Worm (Caenorhabditis elegans) whole organism, late embryonic: ENCODE measurements around the gene B0348.2.

Experiments used
- F13H6.1 ChIP-seq: sonication (generic microtip); optimal IDR thresholded peaks from 2 replicates; lab custom pipeline; 2016; ENCODE audit warnings: missing genetic modification characterization, missing compliant biosample characterization
- K02D7.2 ChIP-seq: sonication (generic microtip); optimal IDR thresholded peaks from 2 replicates; lab custom pipeline; 2017; ENCODE audit warnings: mild to moderate bottlenecking, missing genetic modification characterization, missing compliant biosample characterization
- K09A11.1 ChIP-seq: sonication (generic microtip); optimal IDR thresholded peaks from 2 replicates; lab custom pipeline; 2017; ENCODE audit warnings: antibody characterized with exemption, mild to moderate bottlenecking, missing genetic modification characterization, missing compliant biosample characterization; ENCODE audit not compliant: insufficient read depth
- Y22D7AL.16 ChIP-seq: sonication (generic microtip); optimal IDR thresholded peaks from 2 replicates; lab custom pipeline; 2016; ENCODE audit warnings: missing genetic modification characterization, missing compliant biosample characterization
- ahr-1 ChIP-seq: sonication (generic microtip); optimal IDR thresholded peaks from 2 replicates; lab custom pipeline; 2016; ENCODE audit warnings: missing genetic modification characterization, missing compliant biosample characterization
- ceh-18 ChIP-seq: sonication (generic microtip); optimal IDR thresholded peaks from 2 replicates; lab custom pipeline; 2016; ENCODE audit warnings: missing genetic modification characterization, missing compliant biosample characterization
- ceh-19 ChIP-seq: fragments of 200-800 bp; sonication (Bioruptor generic); optimal IDR thresholded peaks from 2 replicates; lab custom pipeline; 2018; ENCODE audit warnings: mild to moderate bottlenecking, missing genetic modification characterization, missing compliant biosample characterization
- ceh-22 ChIP-seq: sonication (generic microtip); optimal IDR thresholded peaks from 2 replicates; lab custom pipeline; 2017; ENCODE audit warnings: missing biosample characterization, missing genetic modification characterization
- ceh-30 ChIP-seq: fragments of 150-350 bp; optimal IDR thresholded peaks from 2 replicates; lab custom pipeline; 2014; ENCODE audit warnings: missing biosample characterization, missing genetic modification characterization
- ceh-45 ChIP-seq: fragments of 200-800 bp; sonication (Bioruptor generic); IDR thresholded peaks from 2 replicates; pipeline ENCODE4 v1.3.6; 2022; ENCODE audit warnings: missing genetic modification reagents, missing genetic modification characterization, missing compliant biosample characterization
- ceh-48 ChIP-seq: sonication (generic microtip); optimal IDR thresholded peaks from 2 replicates; lab custom pipeline; 2016; ENCODE audit warnings: missing genetic modification characterization, inconsistent platforms, missing compliant biosample characterization
- ceh-6 ChIP-seq: fragments of 200-800 bp; sonication (Bioruptor generic); optimal IDR thresholded peaks from 2 replicates; lab custom pipeline; 2018; ENCODE audit warnings: mild to moderate bottlenecking, missing genetic modification characterization, missing compliant biosample characterization
- ceh-9 ChIP-seq: sonication (generic microtip); optimal IDR thresholded peaks from 2 replicates; lab custom pipeline; 2016; ENCODE audit warnings: mild to moderate bottlenecking, missing genetic modification characterization, inconsistent platforms, missing compliant biosample characterization
- dmd-4 ChIP-seq: sonication (generic microtip); optimal IDR thresholded peaks from 2 replicates; lab custom pipeline; 2016; ENCODE audit warnings: borderline replicate concordance, missing genetic modification characterization, missing compliant biosample characterization
- fkh-10 ChIP-seq: fragments of 150-350 bp; optimal IDR thresholded peaks from 2 replicates; lab custom pipeline; 2014; ENCODE audit warnings: missing biosample characterization, missing genetic modification reagents, missing genetic modification characterization
- fkh-6 ChIP-seq: sonication (generic microtip); optimal IDR thresholded peaks from 2 replicates; lab custom pipeline; 2016; ENCODE audit warnings: missing genetic modification characterization, missing compliant biosample characterization
- gmeb-2 ChIP-seq: sonication (generic microtip); optimal IDR thresholded peaks from 2 replicates; lab custom pipeline; 2016; ENCODE audit warnings: missing genetic modification characterization, inconsistent platforms, missing compliant biosample characterization
- hlh-13 ChIP-seq: fragments of 200-800 bp; sonication (Bioruptor generic); optimal IDR thresholded peaks from 2 replicates; lab custom pipeline; 2018; ENCODE audit warnings: mild to moderate bottlenecking, missing genetic modification characterization, missing compliant biosample characterization
- hlh-15 ChIP-seq: sonication (generic microtip); optimal IDR thresholded peaks from 2 replicates; lab custom pipeline; 2016; ENCODE audit warnings: missing genetic modification characterization, missing compliant biosample characterization
- hlh-6 ChIP-seq: sonication (generic microtip); optimal IDR thresholded peaks from 2 replicates; lab custom pipeline; 2016; ENCODE audit warnings: missing genotype, missing genetic modification characterization, missing compliant biosample characterization
- hlh-8 ChIP-seq: sonication (generic microtip); optimal IDR thresholded peaks from 2 replicates; lab custom pipeline; 2016; ENCODE audit warnings: missing genotype, missing genetic modification characterization, missing compliant biosample characterization
- lim-6 ChIP-seq: sonication (generic microtip); optimal IDR thresholded peaks from 2 replicates; lab custom pipeline; 2016; ENCODE audit warnings: missing genetic modification characterization, missing compliant biosample characterization
- lin-11 ChIP-seq: fragments of 200-800 bp; sonication (Bioruptor generic); optimal IDR thresholded peaks from 2 replicates; lab custom pipeline; 2018; ENCODE audit warnings: mild to moderate bottlenecking, missing genetic modification characterization, missing compliant biosample characterization
- madf-2 ChIP-seq: sonication (generic microtip); optimal IDR thresholded peaks from 2 replicates; lab custom pipeline; 2017; ENCODE audit warnings: missing genetic modification characterization, missing compliant biosample characterization
- mec-3 ChIP-seq: sonication (generic microtip); optimal IDR thresholded peaks from 2 replicates; lab custom pipeline; 2016; ENCODE audit warnings: borderline replicate concordance, missing genetic modification characterization, missing compliant biosample characterization
- npax-4 ChIP-seq: sonication (generic microtip); optimal IDR thresholded peaks from 2 replicates; lab custom pipeline; 2016; ENCODE audit warnings: missing genetic modification characterization, missing compliant biosample characterization
- pat-9 ChIP-seq: fragments of 200-800 bp; sonication (Bioruptor generic); optimal IDR thresholded peaks from 2 replicates; lab custom pipeline; 2018; ENCODE audit warnings: mild to moderate bottlenecking, missing genetic modification characterization, moderate library complexity, missing compliant biosample characterization
- pha-4 ChIP-seq: fragments of 150-350 bp; optimal IDR thresholded peaks from 2 replicates; lab custom pipeline; 2018; ENCODE audit warnings: missing biosample characterization, missing genetic modification reagents, missing genetic modification characterization
- pqm-1 ChIP-seq: sonication (generic microtip); optimal IDR thresholded peaks from 2 replicates; lab custom pipeline; 2016; ENCODE audit warnings: missing genetic modification characterization, missing compliant biosample characterization
- pros-1 ChIP-seq: fragments of 150-350 bp; optimal IDR thresholded peaks from 2 replicates; lab custom pipeline; 2014; ENCODE audit warnings: missing biosample characterization, missing genetic modification reagents, missing genetic modification characterization
- ref-2 ChIP-seq: sonication (generic microtip); optimal IDR thresholded peaks from 2 replicates; lab custom pipeline; 2016; ENCODE audit warnings: missing genetic modification characterization, missing compliant biosample characterization
- rnt-1 ChIP-seq: sonication (generic microtip); optimal IDR thresholded peaks from 2 replicates; lab custom pipeline; 2016; ENCODE audit warnings: missing genetic modification characterization, missing compliant biosample characterization
- sox-2 ChIP-seq: fragments of 200-800 bp; sonication (Bioruptor generic); IDR thresholded peaks from 2 replicates; pipeline ENCODE4 v1.3.6; 2022; ENCODE audit warnings: missing genetic modification reagents, missing genetic modification characterization, missing compliant biosample characterization
- tbx-2 ChIP-seq: sonication (generic microtip); optimal IDR thresholded peaks from 2 replicates; lab custom pipeline; 2016; ENCODE audit warnings: missing genetic modification characterization, missing compliant biosample characterization
- unc-3 ChIP-seq, 2 experiments: fragments of 200-800 bp in 1 of 2; sonication (Bioruptor generic) in 1 of 2; sonication (generic microtip) in 1 of 2; conservative IDR thresholded peaks in 1 of 2; optimal IDR thresholded peaks in 1 of 2; 2 replicates each; pipeline versions ENCODE4 v1.3.6 to Lab custom; 2016 to 2022; ENCODE audit warnings: missing compliant biosample characterization in 2 of 2, missing genetic modification characterization in 2 of 2, missing genetic modification reagents in 1 of 2
- unc-55 ChIP-seq: sonication (generic microtip); optimal IDR thresholded peaks from 2 replicates; lab custom pipeline; 2017; ENCODE audit warnings: missing biosample characterization, missing genetic modification reagents, missing genetic modification characterization

The B0348.2 gene

ce11 chrV:28270-28669 is 16.8 kb upstream of the B0348.2 start:
- TF ChIP-seq pqm-1 (tag; lab: Kevin White, UChicago) (no peak), lin-11 (no peak), tbx-2 (tag; lab: Kevin White, UChicago) (no peak), ceh-30 (tag; lab: Kevin White, UChicago) (no peak), Y22D7AL.16 (tag; lab: Kevin White, UChicago) (no peak), ahr-1 (tag; lab: Kevin White, UChicago) (no peak), ceh-48 (tag; lab: Kevin White, UChicago) (no peak), unc-55 (GFP tag; lab: Kevin White, UChicago) (no peak), ceh-19 (GFP tag; lab: Kevin White, UChicago) (no peak), rnt-1 (no peak)
- TF ChIP-seq, all 69 proteins: peak for 0

- TF ChIP-seq Y22D7AL.16 (tag; lab: Kevin White, UChicago) (no peak), ceh-19 (GFP tag; lab: Kevin White, UChicago) (no peak), ceh-9 (no peak), ceh-30 (tag; lab: Kevin White, UChicago) (no peak), fkh-6 (tag; lab: Kevin White, UChicago) (no peak), unc-3 (GFP tag; conservative IDR thresholded peaks at IDR 0.05; lab: Robert Waterston, UW) (no peak), unc-3 (tag; optimal IDR thresholded peaks at IDR 0.05; lab: Kevin White, UChicago) (no peak), hlh-6 (tag; lab: Kevin White, UChicago) (no peak), mec-3 (no peak), fkh-10 (GFP tag; lab: Kevin White, UChicago) (no peak), ceh-6 (no peak), ref-2 (tag; lab: Kevin White, UChicago) (no peak), ceh-22 (tag; lab: Kevin White, UChicago) (no peak)
- TF ChIP-seq, all 69 proteins: peak for 0
Observed at ce11 chrV:29823-30222, 15.3 kb upstream of the B0348.2 start.

- TF ChIP-seq unc-55 (GFP tag; lab: Kevin White, UChicago) (no peak), hlh-8 (tag; lab: Kevin White, UChicago) (no peak), lim-6 (tag; lab: Kevin White, UChicago) (no peak), ceh-18 (tag; lab: Kevin White, UChicago) (no peak), F13H6.1 (tag; lab: Kevin White, UChicago) (no peak), pha-4 (tag; lab: Kevin White, UChicago) (no peak), tbx-2 (tag; lab: Kevin White, UChicago) (no peak), rnt-1 (no peak)
Observed at ce11 chrV:37729-38128, 7.4 kb upstream of the B0348.2 start.

ce11 chrV:43070-43469 is 2.0 kb upstream of the B0348.2 start:
- TF ChIP-seq dmd-4 (tag; lab: Kevin White, UChicago) (no peak), K09A11.1 (tag; lab: Kevin White, UChicago) (no peak), ceh-48 (tag; lab: Kevin White, UChicago) (peak; percentile 56)
- TF ChIP-seq, all 69 proteins: peak for 1

- TF ChIP-seq hlh-15 (no peak), madf-2 (tag; lab: Kevin White, UChicago) (no peak), pha-4 (tag; lab: Kevin White, UChicago) (no peak), lin-11 (no peak), gmeb-2 (no peak), ref-2 (tag; lab: Kevin White, UChicago) (no peak), ceh-45 (no peak), ceh-18 (tag; lab: Kevin White, UChicago) (no peak), hlh-13 (GFP tag; lab: Kevin White, UChicago) (no peak), pros-1 (tag; lab: Kevin White, UChicago) (no peak), pqm-1 (tag; lab: Kevin White, UChicago) (no peak), sox-2 (GFP tag; lab: Robert Waterston, UW) (no peak), K02D7.2 (tag; lab: Kevin White, UChicago) (no peak), pat-9 (tag; lab: Kevin White, UChicago) (no peak), npax-4 (tag; lab: Kevin White, UChicago) (no peak)
Observed at ce11 chrV:44026-44425, 1.1 kb upstream of the B0348.2 start.
